Worm (Caenorhabditis elegans) whole organism, L1 larva: Measurements from ENCODE around the gene nsph-4.1.

Experiments used
- C34B4.2 ChIP-seq: sonication (generic microtip); optimal IDR thresholded peaks from 2 replicates; lab custom pipeline; 2017; ENCODE audit warnings: mild to moderate bottlenecking, missing genetic modification characterization, missing compliant biosample characterization
- F16B12.6 ChIP-seq: fragments of 150-350 bp; optimal IDR thresholded peaks from 2 replicates; lab custom pipeline; 2014; ENCODE audit warnings: missing biosample characterization, missing genetic modification characterization
- aha-1 ChIP-seq: fragments of 150-350 bp; optimal IDR thresholded peaks from 2 replicates; lab custom pipeline; 2014; ENCODE audit warnings: missing biosample characterization, missing genetic modification characterization
- aly-2 ChIP-seq: fragments of 150-350 bp; optimal IDR thresholded peaks from 2 replicates; lab custom pipeline; 2014; ENCODE audit warnings: missing biosample characterization, missing genetic modification characterization
- blmp-1 ChIP-seq: fragments of 150-350 bp; optimal IDR thresholded peaks from 2 replicates; lab custom pipeline; 2014; ENCODE audit warnings: missing biosample characterization, missing genetic modification characterization
- ceh-8 ChIP-seq: fragments of 200-800 bp; sonication (Bioruptor generic); optimal IDR thresholded peaks from 2 replicates; lab custom pipeline; 2018; ENCODE audit warnings: mild to moderate bottlenecking, missing genetic modification characterization, moderate library complexity, missing compliant biosample characterization
- ceh-82 ChIP-seq, 3 experiments: fragments of 150-350 bp in 1 of 3; sonication (generic microtip) in 2 of 3; optimal IDR thresholded peaks; 2 replicates each; lab custom pipeline; 2014 to 2017; ENCODE audit warnings: missing biosample characterization in 3 of 3, missing genetic modification characterization in 3 of 3
- dpl-1 ChIP-seq, 3 experiments: fragments of 150-350 bp in 2 of 3; sonication (generic microtip) in 1 of 3; optimal IDR thresholded peaks; 2 replicates each; lab custom pipeline; 2014 to 2017; ENCODE audit warnings: missing biosample characterization in 3 of 3, missing genetic modification characterization in 3 of 3, missing genetic modification reagents in 3 of 3
- egl-27 ChIP-seq, 2 experiments: fragments of 150-350 bp in 1 of 2; sonication (generic microtip); optimal IDR thresholded peaks; 3 replicates each; lab custom pipeline; 2017 to 2018; ENCODE audit warnings: missing biosample characterization in 2 of 2, missing genetic modification characterization in 2 of 2, missing genetic modification reagents in 2 of 2
- elt-2 ChIP-seq: sonication (generic microtip); optimal IDR thresholded peaks from 2 replicates; lab custom pipeline; 2016; ENCODE audit warnings: missing genetic modification characterization, mild to moderate bottlenecking, inconsistent platforms, missing compliant biosample characterization, missing genetic modification reagents
- elt-3 ChIP-seq, 6 experiments: fragments of 150-350 bp in 1 of 6; sonication (generic microtip); optimal IDR thresholded peaks; 2 replicates each; lab custom pipeline; 2017 to 2018; ENCODE audit warnings: missing biosample characterization in 6 of 6, missing genetic modification characterization in 6 of 6, inconsistent platforms in 1 of 6
- fkh-10 ChIP-seq: sonication (generic microtip); optimal IDR thresholded peaks from 2 replicates; lab custom pipeline; 2017; ENCODE audit warnings: missing biosample characterization, missing genetic modification reagents, missing genetic modification characterization
- fkh-4 ChIP-seq: sonication (generic microtip); optimal IDR thresholded peaks from 2 replicates; lab custom pipeline; 2016; ENCODE audit warnings: missing compliant biosample characterization, missing genetic modification characterization, borderline replicate concordance
- grh-1 ChIP-seq: fragments of 200-800 bp; sonication (Bioruptor generic); IDR thresholded peaks from 2 replicates; pipeline ENCODE4 v1.3.6; 2022; ENCODE audit warnings: missing genetic modification reagents, missing genetic modification characterization, missing compliant biosample characterization
- hlh-17 ChIP-seq: fragments of 200-800 bp; sonication (Bioruptor generic); optimal IDR thresholded peaks from 2 replicates; lab custom pipeline; 2018; ENCODE audit warnings: missing genetic modification characterization, mild to moderate bottlenecking, missing compliant biosample characterization, moderate library complexity, borderline replicate concordance
- hpl-2 ChIP-seq: fragments of 150-350 bp; optimal IDR thresholded peaks from 2 replicates; lab custom pipeline; 2014; ENCODE audit warnings: missing biosample characterization, missing genetic modification reagents, missing genetic modification characterization
- lin-14 ChIP-seq: fragments of 200-800 bp; sonication (Bioruptor generic); optimal IDR thresholded peaks from 2 replicates; lab custom pipeline; 2018; ENCODE audit warnings: mild to moderate bottlenecking, missing genetic modification characterization, moderate library complexity, missing compliant biosample characterization
- lin-15B ChIP-seq: fragments of 150-350 bp; sonication (generic microtip); optimal IDR thresholded peaks from 3 replicates; lab custom pipeline; 2014; ENCODE audit warnings: missing biosample characterization, missing genetic modification characterization
- lin-39 ChIP-seq: fragments of 150-350 bp; optimal IDR thresholded peaks from 2 replicates; lab custom pipeline; 2014; ENCODE audit warnings: missing biosample characterization, missing genetic modification reagents, missing genetic modification characterization
- lir-3 ChIP-seq: sonication (generic microtip); optimal IDR thresholded peaks from 2 replicates; lab custom pipeline; 2016; ENCODE audit warnings: mild to moderate bottlenecking, missing genetic modification characterization, moderate library complexity, missing compliant biosample characterization; ENCODE audit not compliant: poor library complexity
- lsy-2 ChIP-seq, 2 experiments: fragments of 150-350 bp; optimal IDR thresholded peaks; 2 replicates each; lab custom pipeline; 2014; ENCODE audit warnings: missing biosample characterization in 2 of 2, missing genetic modification characterization in 2 of 2
- mab-9 ChIP-seq: fragments of 200-800 bp; sonication (Bioruptor generic); IDR thresholded peaks from 2 replicates; pipeline ENCODE4 v1.3.6; 2022; ENCODE audit warnings: missing genetic modification reagents, missing genetic modification characterization, missing compliant biosample characterization
- mef-2 ChIP-seq: fragments of 150-350 bp; optimal IDR thresholded peaks from 2 replicates; lab custom pipeline; 2014; ENCODE audit warnings: missing biosample characterization, missing genetic modification characterization
- nhr-11 ChIP-seq: fragments of 150-350 bp; optimal IDR thresholded peaks from 2 replicates; lab custom pipeline; 2014; ENCODE audit warnings: missing biosample characterization, missing genetic modification characterization
- nhr-12 ChIP-seq: sonication (generic microtip); optimal IDR thresholded peaks from 2 replicates; lab custom pipeline; 2017; ENCODE audit warnings: missing biosample characterization, missing genetic modification characterization
- nhr-20 ChIP-seq: sonication (generic microtip); optimal IDR thresholded peaks from 2 replicates; lab custom pipeline; 2016; ENCODE audit warnings: mild to moderate bottlenecking, missing genetic modification characterization, missing compliant biosample characterization
- nhr-237 ChIP-seq: fragments of 150-350 bp; optimal IDR thresholded peaks from 2 replicates; lab custom pipeline; 2014; ENCODE audit warnings: missing biosample characterization, missing genetic modification characterization
- nhr-47 ChIP-seq: sonication (generic microtip); optimal IDR thresholded peaks from 2 replicates; lab custom pipeline; 2016; ENCODE audit warnings: mild to moderate bottlenecking, missing genetic modification characterization, moderate library complexity, missing compliant biosample characterization
- nhr-71 ChIP-seq: sonication (generic microtip); optimal IDR thresholded peaks from 2 replicates; lab custom pipeline; 2016; ENCODE audit warnings: mild to moderate bottlenecking, missing genetic modification characterization, moderate library complexity, missing compliant biosample characterization
- nhr-77 ChIP-seq: fragments of 150-350 bp; optimal IDR thresholded peaks from 2 replicates; lab custom pipeline; 2014; ENCODE audit warnings: missing biosample characterization, missing genetic modification characterization
- nhr-85 ChIP-seq: sonication (generic microtip); peaks from one replicate; lab custom pipeline; 2016; ENCODE audit warnings: missing genetic modification characterization, inconsistent platforms, missing compliant biosample characterization
- nhr-90 ChIP-seq: sonication (generic microtip); optimal IDR thresholded peaks from 2 replicates; lab custom pipeline; 2016; ENCODE audit warnings: mild to moderate bottlenecking, missing genetic modification characterization, missing compliant biosample characterization; ENCODE audit not compliant: poor library complexity
- pqm-1 ChIP-seq: sonication (generic microtip); optimal IDR thresholded peaks from 3 replicates; lab custom pipeline; 2017; ENCODE audit warnings: missing biosample characterization, missing genetic modification characterization
- rnt-1 ChIP-seq: sonication (generic microtip); optimal IDR thresholded peaks from 2 replicates; lab custom pipeline; 2016; ENCODE audit warnings: mild to moderate bottlenecking, missing genetic modification characterization, moderate library complexity, missing compliant biosample characterization
- snpc-4 ChIP-seq: fragments of 150-350 bp; optimal IDR thresholded peaks from 2 replicates; lab custom pipeline; 2014; ENCODE audit warnings: missing biosample characterization, missing genetic modification characterization
- sox-4 ChIP-seq: sonication (generic microtip); optimal IDR thresholded peaks from 2 replicates; lab custom pipeline; 2016; ENCODE audit warnings: missing genetic modification characterization, missing compliant biosample characterization
- sptf-1 ChIP-seq: fragments of 150-350 bp; optimal IDR thresholded peaks from 2 replicates; lab custom pipeline; 2014; ENCODE audit warnings: missing biosample characterization, missing genetic modification characterization
- tbx-2 ChIP-seq: sonication (generic microtip); optimal IDR thresholded peaks from 2 replicates; lab custom pipeline; 2016; ENCODE audit warnings: missing genetic modification characterization, missing compliant biosample characterization
- unc-130 ChIP-seq: fragments of 150-350 bp; optimal IDR thresholded peaks from 2 replicates; lab custom pipeline; 2017; ENCODE audit warnings: missing biosample characterization, missing genetic modification characterization, inconsistent platforms
- unc-62 ChIP-seq: fragments of 150-350 bp; optimal IDR thresholded peaks from 2 replicates; lab custom pipeline; 2014; ENCODE audit warnings: missing biosample characterization, missing genetic modification reagents, missing genetic modification characterization
- unc-86 ChIP-seq: sonication (generic microtip); optimal IDR thresholded peaks from 2 replicates; lab custom pipeline; 2016; ENCODE audit warnings: missing genetic modification characterization, missing compliant biosample characterization
- zip-4 ChIP-seq: fragments of 200-800 bp; sonication (Bioruptor generic); optimal IDR thresholded peaks from 2 replicates; lab custom pipeline; 2018; ENCODE audit warnings: mild to moderate bottlenecking, missing genetic modification characterization, moderate library complexity, missing compliant biosample characterization
- ztf-11 ChIP-seq, 2 experiments: sonication (generic microtip); optimal IDR thresholded peaks; 2 replicates each; lab custom pipeline; 2016 to 2017; ENCODE audit warnings: missing genetic modification characterization in 2 of 2, missing biosample characterization in 1 of 2, missing compliant biosample characterization in 1 of 2
- ztf-4 ChIP-seq: fragments of 150-350 bp; optimal IDR thresholded peaks from 2 replicates; lab custom pipeline; 2014; ENCODE audit warnings: missing biosample characterization, missing genetic modification characterization

Gene nsph-4.1

ce11 chrIV:5202575-5202974 lies 24.1 kb upstream of the nsph-4.1 start:
- TF ChIP-seq nhr-12 (no peak), aly-2 (tag; lab: Kevin White, UChicago) (no peak), nhr-77 (tag; lab: Kevin White, UChicago) (peak; percentile 44), C34B4.2 (no peak), elt-2 (tag; lab: Kevin White, UChicago) (no peak), ztf-11 (tag; optimal IDR thresholded peaks at IDR 0.05; lab: Kevin White, UChicago) (no peak), snpc-4 (tag; lab: Kevin White, UChicago) (no peak), hpl-2 (GFP tag; lab: Kevin White, UChicago) (no peak), hlh-17 (GFP tag; lab: Kevin White, UChicago) (no peak)

- no peak for TF ChIP-seq nhr-47 (tag; lab: Kevin White, UChicago)
- no peak for TF ChIP-seq elt-2 (tag; lab: Kevin White, UChicago)
- no peak for TF ChIP-seq lin-39 (tag; lab: Kevin White, UChicago)
- TF ChIP-seq pqm-1 (tag; lab: Kevin White, UChicago): no peak
- TF ChIP-seq rnt-1 (tag; lab: Kevin White, UChicago): no peak
- TF ChIP-seq ceh-8 (GFP tag; lab: Kevin White, UChicago): no peak
- no peak for TF ChIP-seq nhr-85 (tag; lab: Kevin White, UChicago)
- TF ChIP-seq mef-2 (tag; lab: Kevin White, UChicago): no peak
- TF ChIP-seq hlh-17 (GFP tag; lab: Kevin White, UChicago): no peak
Measured at ce11 chrIV:5204573-5204972, 22.1 kb upstream of the nsph-4.1 start, which contains the start of gene tni-4. TSS of gene tni-4 (plus strand) at chrIV:5204591.

- TF ChIP-seq nhr-237 (tag; lab: Kevin White, UChicago) (no peak), lir-3 (tag; lab: Kevin White, UChicago) (no peak), C34B4.2 (no peak), unc-62 (GFP tag; lab: Kevin White, UChicago) (no peak), egl-27 (tag; optimal IDR thresholded peaks at IDR 0.05; lab: Kevin White, UChicago) (no peak), elt-3 (tag; optimal IDR thresholded peaks at IDR 0.05; lab: Kevin White, UChicago) (no peak), sptf-1 (tag; lab: Kevin White, UChicago) (no peak), tbx-2 (tag; lab: Kevin White, UChicago) (no peak)
- TF ChIP-seq, all 84 proteins: peak for 0
Measured at ce11 chrIV:5206716-5207115, 19.9 kb upstream of the nsph-4.1 start.

ce11 chrIV:5209390-5209789 lies 17.3 kb upstream of the nsph-4.1 start, which contains the start of the genes Y59E9AL.36 and nbet-1:
TSS of gene Y59E9AL.36 (minus strand) at chrIV:5209481.
TSS of gene nbet-1 (plus strand) at chrIV:5209501.
- TF ChIP-seq hlh-17 (GFP tag; lab: Kevin White, UChicago) (no peak), nhr-20 (tag; lab: Kevin White, UChicago) (peak; percentile 72), F16B12.6 (tag; lab: Kevin White, UChicago) (peak; percentile 97), nhr-47 (tag; lab: Kevin White, UChicago) (peak; percentile 85), aha-1 (tag; lab: Kevin White, UChicago) (no peak), fkh-10 (no peak), unc-130 (tag; lab: Kevin White, UChicago) (peak; percentile 89), ceh-82 (tag; optimal IDR thresholded peaks at IDR 0.05; lab: Kevin White, UChicago) (peak; percentile 39 to 90 (median 68)), grh-1 (GFP tag; lab: Robert Waterston, UW) (peak; percentile 65), blmp-1 (tag; lab: Kevin White, UChicago) (peak; percentile 43), unc-86 (tag; lab: Kevin White, UChicago) (peak; percentile 56), nhr-11 (tag; lab: Kevin White, UChicago) (peak; percentile 54), lsy-2 (tag; optimal IDR thresholded peaks at IDR 0.05; lab: Kevin White, UChicago) (peak; percentile 81 to 90), zip-4 (GFP tag; lab: Kevin White, UChicago) (peak; percentile 21), tbx-2 (tag; lab: Kevin White, UChicago) (peak; percentile 70), lin-39 (tag; lab: Kevin White, UChicago) (peak; percentile 13), lin-15B (tag; lab: Kevin White, UChicago) (peak; percentile 97), nhr-90 (peak; percentile 65), nhr-85 (tag; lab: Kevin White, UChicago) (peak; percentile 71), mab-9 (GFP tag; lab: Robert Waterston, UW) (no peak), nhr-71 (tag; lab: Kevin White, UChicago) (peak; percentile 82), C34B4.2 (no peak), aly-2 (tag; lab: Kevin White, UChicago) (no peak), elt-3 (tag; optimal IDR thresholded peaks at IDR 0.05; lab: Kevin White, UChicago) (peak in 2 of 6 experiments; percentile 37 to 40), mef-2 (tag; lab: Kevin White, UChicago) (no peak), lin-14 (GFP tag; lab: Kevin White, UChicago) (peak; percentile 73), sox-4 (tag; lab: Kevin White, UChicago) (no peak), ztf-4 (tag; lab: Kevin White, UChicago) (no peak), dpl-1 (GFP tag; optimal IDR thresholded peaks at IDR 0.05; lab: Kevin White, UChicago) (peak; percentile 84 to 90 (median 89)), fkh-4 (tag; lab: Kevin White, UChicago) (no peak)
